Worm (Caenorhabditis elegans) whole organism, L2 larva: ENCODE measurements around the gene srh-240.

Source experiments
- Y55F3AM.14 ChIP-seq: fragments of 200-800 bp; sonication (Bioruptor generic); optimal IDR thresholded peaks from 2 replicates; lab custom pipeline; 2018; ENCODE audit warnings: mild to moderate bottlenecking, missing genetic modification characterization, missing compliant biosample characterization
- alr-1 ChIP-seq: fragments of 150-350 bp; optimal IDR thresholded peaks from 2 replicates; lab custom pipeline; 2014; ENCODE audit warnings: missing biosample characterization, missing genetic modification characterization
- aly-2 ChIP-seq: fragments of 150-350 bp; optimal IDR thresholded peaks from 2 replicates; lab custom pipeline; 2014; ENCODE audit warnings: missing biosample characterization, missing genetic modification characterization
- ama-1 ChIP-seq: fragments of 150-350 bp; optimal IDR thresholded peaks from 2 replicates; lab custom pipeline; 2018; ENCODE audit warnings: inconsistent platforms
- ceh-16 ChIP-seq: fragments of 150-350 bp; optimal IDR thresholded peaks from 2 replicates; lab custom pipeline; 2014; ENCODE audit warnings: missing biosample characterization, missing genetic modification characterization
- ceh-82 ChIP-seq: fragments of 150-350 bp; optimal IDR thresholded peaks from 2 replicates; lab custom pipeline; 2014; ENCODE audit warnings: missing biosample characterization, missing genetic modification characterization
- crh-2 ChIP-seq: sonication (generic microtip); optimal IDR thresholded peaks from 2 replicates; lab custom pipeline; 2017; ENCODE audit warnings: missing biosample characterization, missing genetic modification characterization
- dmd-4 ChIP-seq: sonication (generic microtip); optimal IDR thresholded peaks from 2 replicates; lab custom pipeline; 2017; ENCODE audit warnings: missing biosample characterization, missing genetic modification characterization
- egl-27 ChIP-seq: sonication (generic microtip); optimal IDR thresholded peaks from 3 replicates; lab custom pipeline; 2017; ENCODE audit warnings: missing biosample characterization, missing genetic modification reagents, missing genetic modification characterization
- elt-1 ChIP-seq: fragments of 150-350 bp; optimal IDR thresholded peaks from 2 replicates; lab custom pipeline; 2014; ENCODE audit warnings: missing biosample characterization, missing genetic modification characterization
- elt-3 ChIP-seq: sonication (generic microtip); optimal IDR thresholded peaks from 2 replicates; lab custom pipeline; 2017; ENCODE audit warnings: missing biosample characterization, missing genetic modification characterization
- fos-1 ChIP-seq: fragments of 150-350 bp; optimal IDR thresholded peaks from 2 replicates; lab custom pipeline; 2014; ENCODE audit warnings: missing biosample characterization, missing genetic modification characterization
- gmeb-1 ChIP-seq: fragments of 150-350 bp; optimal IDR thresholded peaks from 2 replicates; lab custom pipeline; 2014; ENCODE audit warnings: missing biosample characterization, missing genetic modification characterization
- lin-11 ChIP-seq: fragments of 150-350 bp; sonication (generic microtip); optimal IDR thresholded peaks from 2 replicates; lab custom pipeline; 2014; ENCODE audit warnings: missing biosample characterization, missing genetic modification characterization, inconsistent platforms, mixed read lengths
- lin-13 ChIP-seq: fragments of 150-350 bp; optimal IDR thresholded peaks from 2 replicates; lab custom pipeline; 2014; ENCODE audit warnings: missing biosample characterization, missing genetic modification reagents, missing genetic modification characterization
- lin-39 ChIP-seq: fragments of 150-350 bp; optimal IDR thresholded peaks from 2 replicates; lab custom pipeline; 2014; ENCODE audit warnings: missing biosample characterization, missing genetic modification reagents, missing genetic modification characterization
- lsy-2 ChIP-seq, 2 experiments: fragments of 150-350 bp in 1 of 2; sonication (generic microtip) in 1 of 2; optimal IDR thresholded peaks; 2 replicates each; lab custom pipeline; 2014 to 2017; ENCODE audit warnings: missing biosample characterization in 2 of 2, missing genetic modification characterization in 2 of 2
- mab-5 ChIP-seq: fragments of 150-350 bp; optimal IDR thresholded peaks from 2 replicates; lab custom pipeline; 2014; ENCODE audit warnings: missing biosample characterization, missing genetic modification characterization
- mdl-1 ChIP-seq, 2 experiments: fragments of 150-350 bp in 1 of 2; sonication (generic microtip) in 1 of 2; optimal IDR thresholded peaks; 2 replicates each; lab custom pipeline; 2017; ENCODE audit warnings: missing biosample characterization in 2 of 2, missing genetic modification characterization in 2 of 2
- nhr-10 ChIP-seq: sonication (generic microtip); optimal IDR thresholded peaks from 2 replicates; lab custom pipeline; 2017; ENCODE audit warnings: missing biosample characterization, missing genetic modification characterization
- nhr-11 ChIP-seq: fragments of 150-350 bp; optimal IDR thresholded peaks from 2 replicates; lab custom pipeline; 2014; ENCODE audit warnings: missing biosample characterization, missing genetic modification characterization
- nhr-12 ChIP-seq: fragments of 150-350 bp; optimal IDR thresholded peaks from 2 replicates; lab custom pipeline; 2014; ENCODE audit warnings: missing biosample characterization, missing genetic modification characterization
- nhr-129 ChIP-seq: fragments of 150-350 bp; optimal IDR thresholded peaks from 2 replicates; lab custom pipeline; 2014; ENCODE audit warnings: missing biosample characterization, missing genetic modification characterization
- nhr-21 ChIP-seq: fragments of 150-350 bp; optimal IDR thresholded peaks from 2 replicates; lab custom pipeline; 2014; ENCODE audit warnings: missing biosample characterization, missing genetic modification characterization
- nhr-23 ChIP-seq: fragments of 150-350 bp; optimal IDR thresholded peaks from 2 replicates; lab custom pipeline; 2014; ENCODE audit warnings: missing biosample characterization, missing genetic modification reagents, missing genetic modification characterization
- nhr-237 ChIP-seq: fragments of 150-350 bp; optimal IDR thresholded peaks from 2 replicates; lab custom pipeline; 2014; ENCODE audit warnings: missing biosample characterization, missing genetic modification characterization
- nhr-25 ChIP-seq: fragments of 150-350 bp; sonication (generic microtip); optimal IDR thresholded peaks from 3 replicates; lab custom pipeline; 2014; ENCODE audit warnings: missing biosample characterization, missing genetic modification characterization
- nhr-6 ChIP-seq: fragments of 150-350 bp; optimal IDR thresholded peaks from 2 replicates; lab custom pipeline; 2014; ENCODE audit warnings: missing biosample characterization, missing genetic modification characterization
- nhr-77 ChIP-seq: fragments of 150-350 bp; optimal IDR thresholded peaks from 2 replicates; lab custom pipeline; 2014; ENCODE audit warnings: missing biosample characterization, missing genetic modification characterization
- peb-1 ChIP-seq: fragments of 150-350 bp; optimal IDR thresholded peaks from 2 replicates; lab custom pipeline; 2014; ENCODE audit warnings: missing biosample characterization, missing genetic modification characterization
- sem-4 ChIP-seq: fragments of 150-350 bp; optimal IDR thresholded peaks from 2 replicates; lab custom pipeline; 2014; ENCODE audit warnings: missing biosample characterization, missing genetic modification reagents, missing genetic modification characterization
- skn-1 ChIP-seq: sonication (generic microtip); optimal IDR thresholded peaks from 2 replicates; lab custom pipeline; 2017; ENCODE audit warnings: missing biosample characterization, missing genetic modification characterization
- sma-3 ChIP-seq: sonication (generic microtip); optimal IDR thresholded peaks from 2 replicates; lab custom pipeline; 2016; ENCODE audit warnings: missing genetic modification reagents, missing genetic modification characterization, missing compliant biosample characterization
- sma-9 ChIP-seq, 2 experiments: fragments of 150-350 bp in 1 of 2; sonication (generic microtip) in 1 of 2; optimal IDR thresholded peaks; 2 replicates each; lab custom pipeline; 2014 to 2016; ENCODE audit warnings: missing genetic modification characterization in 2 of 2, mild to moderate bottlenecking in 1 of 2, missing biosample characterization in 1 of 2, missing compliant biosample characterization in 1 of 2, missing genetic modification reagents in 1 of 2, moderate library complexity in 1 of 2
- snpc-4 ChIP-seq: fragments of 150-350 bp; optimal IDR thresholded peaks from 2 replicates; lab custom pipeline; 2014; ENCODE audit warnings: missing biosample characterization, missing genetic modification characterization
- unc-39 ChIP-seq: fragments of 150-350 bp; optimal IDR thresholded peaks from 2 replicates; lab custom pipeline; 2014; ENCODE audit warnings: missing biosample characterization, missing genetic modification characterization
- unc-62 ChIP-seq: fragments of 150-350 bp; optimal IDR thresholded peaks from 2 replicates; lab custom pipeline; 2014; ENCODE audit warnings: missing biosample characterization, missing genetic modification reagents, missing genetic modification characterization
- ztf-4 ChIP-seq: fragments of 150-350 bp; optimal IDR thresholded peaks from 2 replicates; lab custom pipeline; 2014; ENCODE audit warnings: missing biosample characterization, missing genetic modification characterization

srh-240 gene

ce11 chrV:2849071-2849470 is 15.9 kb upstream of the srh-240 start, which contains the start of gene ugt-53:
ugt-53 (plus strand) TSS chrV:2849343.
- TF ChIP-seq gmeb-1 (tag; lab: Kevin White, UChicago) (no peak), fos-1 (peak; percentile 36), lin-39 (tag; lab: Kevin White, UChicago) (no peak), elt-3 (tag; lab: Kevin White, UChicago) (no peak), sma-9 (GFP tag; optimal IDR thresholded peaks at IDR 0.05; lab: Kevin White, UChicago) (no peak), sma-9 (tag; optimal IDR thresholded peaks at IDR 0.05; lab: Kevin White, UChicago) (no peak), nhr-21 (no peak), peb-1 (tag; lab: Kevin White, UChicago) (no peak), lin-11 (tag; lab: Kevin White, UChicago) (no peak)

- TF ChIP-seq Y55F3AM.14 (GFP tag; lab: Kevin White, UChicago), result no peak
- no peak for TF ChIP-seq egl-27 (tag; lab: Kevin White, UChicago)
- no peak for TF ChIP-seq lin-13 (GFP tag; lab: Kevin White, UChicago)
- no peak for TF ChIP-seq nhr-237
- no peak for TF ChIP-seq sma-9 (GFP tag; optimal IDR thresholded peaks at IDR 0.05; lab: Kevin White, UChicago)
- TF ChIP-seq sma-9 (tag; optimal IDR thresholded peaks at IDR 0.05; lab: Kevin White, UChicago), result no peak
Observed at ce11 chrV:2855473-2855872, 9.5 kb upstream of the srh-240 start, which contains the start of gene srj-57. srj-57 (minus strand) TSS chrV:2855573.

- no peak for TF ChIP-seq lsy-2 (tag; optimal IDR thresholded peaks at IDR 0.05; lab: Kevin White, UChicago)
Observed at ce11 chrV:2857842-2858241, 7.2 kb upstream of the srh-240 start, which contains the start of gene srj-55. srj-55 (minus strand) TSS chrV:2857942.

DNA sequence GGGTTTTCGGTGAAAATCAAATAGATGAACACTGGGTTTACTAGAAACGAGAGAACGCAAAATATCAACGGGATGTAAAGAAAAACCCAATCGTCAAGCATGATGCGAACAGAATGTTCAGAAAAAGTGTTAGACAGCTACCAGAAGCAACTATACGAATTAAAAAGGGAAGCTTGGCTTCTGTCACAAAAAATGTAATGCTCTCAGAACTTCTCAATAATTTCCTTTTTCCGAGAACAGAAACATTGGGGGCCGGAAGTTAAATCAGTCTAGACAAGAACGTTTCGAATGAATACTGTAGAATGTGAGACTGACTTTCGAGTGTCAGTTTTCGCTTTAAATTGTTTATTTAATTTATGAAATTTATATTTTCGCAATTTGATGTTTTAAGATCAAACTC is 5.3 kb upstream of the srh-240 start, which contains the start of gene srj-54:
Gene srj-54, minus strand, starts transcription at position 101 of the 400 bp plus-strand sequence.
- TF ChIP-seq lin-11 (tag; lab: Kevin White, UChicago), result no peak
- TF ChIP-seq egl-27 (tag; lab: Kevin White, UChicago), result no peak
- TF ChIP-seq gmeb-1 (tag; lab: Kevin White, UChicago), result no peak
- no peak for TF ChIP-seq fos-1
- TF ChIP-seq nhr-6 (tag; lab: Kevin White, UChicago), result no peak
- TF ChIP-seq ceh-82 (tag; lab: Kevin White, UChicago), result no peak
- TF ChIP-seq sem-4 (tag; lab: Kevin White, UChicago), result no peak
- no peak for TF ChIP-seq mab-5 (tag; lab: Kevin White, UChicago)
- no peak for TF ChIP-seq sma-3 (GFP tag; lab: Kevin White, UChicago)
- no peak for TF ChIP-seq crh-2 (tag; lab: Kevin White, UChicago)

DNA sequence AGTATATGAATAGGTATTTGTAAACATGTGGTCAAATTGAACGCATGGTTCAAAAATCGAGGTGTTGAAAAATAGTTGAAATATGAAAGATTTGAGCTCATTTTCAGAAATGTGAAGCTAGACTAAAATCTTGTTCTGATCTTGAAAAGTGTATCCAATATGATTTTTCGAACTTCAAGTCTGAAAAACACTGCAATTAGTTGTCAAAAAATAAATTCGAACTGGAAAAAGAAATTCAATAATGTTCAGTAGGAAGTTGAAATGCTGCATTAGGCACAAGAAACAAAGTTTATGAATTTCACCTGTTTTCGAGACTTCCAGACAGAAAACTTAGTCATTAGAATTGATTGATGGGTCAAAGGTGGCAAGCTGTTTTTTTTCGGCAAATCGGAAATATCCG is 3.5 kb upstream of the srh-240 start, which contains the start of gene srh-270:
Gene srh-270, minus strand, starts transcription at position 101 of the 400 bp plus-strand sequence.
- TF ChIP-seq aly-2 (tag; lab: Kevin White, UChicago) (no peak), nhr-77 (no peak), nhr-129 (tag; lab: Kevin White, UChicago) (no peak), dmd-4 (tag; lab: Kevin White, UChicago) (no peak), unc-62 (no peak), lin-39 (tag; lab: Kevin White, UChicago) (no peak), nhr-12 (tag; lab: Kevin White, UChicago) (no peak), elt-1 (tag; lab: Kevin White, UChicago) (no peak)

- TF ChIP-seq snpc-4 (tag; lab: Kevin White, UChicago), result no peak
Observed at ce11 chrV:2863033-2863432, 2.0 kb upstream of the srh-240 start, which contains the start of gene srh-272. srh-272 (plus strand) TSS chrV:2863333.

DNA sequence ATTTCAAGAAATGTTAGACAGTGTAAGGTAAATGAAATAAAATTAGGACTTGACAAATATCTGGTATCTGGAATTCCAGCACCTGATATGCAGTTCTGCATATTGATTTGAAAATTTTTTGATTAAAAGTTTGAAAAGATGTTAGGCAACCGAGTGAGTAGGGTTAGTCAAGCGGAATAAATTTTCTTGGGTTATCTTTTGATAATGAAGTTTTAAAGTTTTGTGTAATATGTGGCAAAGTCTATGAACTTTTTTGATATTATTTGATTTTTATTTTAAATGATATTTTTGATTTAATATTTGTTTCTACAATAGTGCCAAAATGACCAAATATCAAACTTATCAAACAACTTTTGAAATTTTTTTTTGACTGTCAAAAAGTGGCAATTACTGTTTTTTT is 4.5 kb downstream of the srh-240 start, which contains the start of gene srh-241:
Gene srh-241, minus strand, starts transcription at position 101 of the 400 bp plus-strand sequence.
- TF ChIP-seq nhr-25 (no peak), unc-39 (tag; lab: Kevin White, UChicago) (no peak), nhr-11 (tag; lab: Kevin White, UChicago) (no peak), skn-1 (tag; lab: Kevin White, UChicago) (no peak), sem-4 (tag; lab: Kevin White, UChicago) (no peak), lin-13 (GFP tag; lab: Kevin White, UChicago) (no peak), mdl-1 (tag; optimal IDR thresholded peaks at IDR 0.05; lab: Kevin White, UChicago) (no peak), ama-1 (lab: Kevin White, UChicago) (no peak), alr-1 (tag; lab: Kevin White, UChicago) (no peak), ztf-4 (tag; lab: Kevin White, UChicago) (no peak), egl-27 (tag; lab: Kevin White, UChicago) (no peak), gmeb-1 (tag; lab: Kevin White, UChicago) (no peak), nhr-10 (tag; lab: Kevin White, UChicago) (no peak), snpc-4 (tag; lab: Kevin White, UChicago) (no peak), ceh-16 (no peak), nhr-23 (tag; lab: Kevin White, UChicago) (no peak)
